Worm (Caenorhabditis elegans) whole organism, L2 larva: ENCODE data around the gene C18A3.3.

Experiments used
- F13H6.1 ChIP-seq: sonication (generic microtip); optimal IDR thresholded peaks from 2 replicates; lab custom pipeline; 2016; ENCODE audit warnings: missing genetic modification characterization, missing compliant biosample characterization
- ama-1 ChIP-seq: fragments of 150-350 bp; optimal IDR thresholded peaks from 2 replicates; lab custom pipeline; 2018; ENCODE audit warnings: inconsistent platforms
- blmp-1 ChIP-seq: sonication (generic microtip); optimal IDR thresholded peaks from 2 replicates; lab custom pipeline; 2017; ENCODE audit warnings: missing genetic modification characterization, mild to moderate bottlenecking, missing compliant biosample characterization, antibody characterized with exemption, moderate library complexity; ENCODE audit not compliant: insufficient read depth
- crh-2 ChIP-seq: sonication (generic microtip); optimal IDR thresholded peaks from 2 replicates; lab custom pipeline; 2017; ENCODE audit warnings: missing biosample characterization, missing genetic modification characterization
- egl-27 ChIP-seq: sonication (generic microtip); optimal IDR thresholded peaks from 3 replicates; lab custom pipeline; 2017; ENCODE audit warnings: missing biosample characterization, missing genetic modification reagents, missing genetic modification characterization
- fos-1 ChIP-seq: fragments of 150-350 bp; optimal IDR thresholded peaks from 2 replicates; lab custom pipeline; 2014; ENCODE audit warnings: missing biosample characterization, missing genetic modification characterization
- lin-11 ChIP-seq: fragments of 150-350 bp; sonication (generic microtip); optimal IDR thresholded peaks from 2 replicates; lab custom pipeline; 2014; ENCODE audit warnings: missing biosample characterization, missing genetic modification characterization, inconsistent platforms, mixed read lengths
- mdl-1 ChIP-seq, 2 experiments: fragments of 150-350 bp in 1 of 2; sonication (generic microtip) in 1 of 2; optimal IDR thresholded peaks; 2 replicates each; lab custom pipeline; 2017; ENCODE audit warnings: missing biosample characterization in 2 of 2, missing genetic modification characterization in 2 of 2
- nhr-129 ChIP-seq: fragments of 150-350 bp; optimal IDR thresholded peaks from 2 replicates; lab custom pipeline; 2014; ENCODE audit warnings: missing biosample characterization, missing genetic modification characterization
- nhr-6 ChIP-seq: fragments of 150-350 bp; optimal IDR thresholded peaks from 2 replicates; lab custom pipeline; 2014; ENCODE audit warnings: missing biosample characterization, missing genetic modification characterization
- sma-9 ChIP-seq, 2 experiments: fragments of 150-350 bp in 1 of 2; sonication (generic microtip) in 1 of 2; optimal IDR thresholded peaks; 2 replicates each; lab custom pipeline; 2014 to 2016; ENCODE audit warnings: missing genetic modification characterization in 2 of 2, mild to moderate bottlenecking in 1 of 2, missing biosample characterization in 1 of 2, missing compliant biosample characterization in 1 of 2, missing genetic modification reagents in 1 of 2, moderate library complexity in 1 of 2
- snpc-4 ChIP-seq: fragments of 150-350 bp; optimal IDR thresholded peaks from 2 replicates; lab custom pipeline; 2014; ENCODE audit warnings: missing biosample characterization, missing genetic modification characterization
- unc-39 ChIP-seq: fragments of 150-350 bp; optimal IDR thresholded peaks from 2 replicates; lab custom pipeline; 2014; ENCODE audit warnings: missing biosample characterization, missing genetic modification characterization
- unc-62 ChIP-seq: fragments of 150-350 bp; optimal IDR thresholded peaks from 2 replicates; lab custom pipeline; 2014; ENCODE audit warnings: missing biosample characterization, missing genetic modification reagents, missing genetic modification characterization

ce11 chrII:5668830-5669229 lies 47.3 kb upstream of the C18A3.3 start, which contains the start of gene C25H3.7:
- TF ChIP-seq mdl-1 (tag; optimal IDR thresholded peaks at IDR 0.05; lab: Kevin White, UChicago) (no peak), F13H6.1 (no peak), unc-62 (GFP tag; lab: Kevin White, UChicago) (no peak), snpc-4 (tag; lab: Kevin White, UChicago) (no peak), egl-27 (tag; lab: Kevin White, UChicago) (no peak), unc-39 (tag; lab: Kevin White, UChicago) (no peak), nhr-6 (tag; lab: Kevin White, UChicago) (no peak), fos-1 (tag; lab: Kevin White, UChicago) (no peak), blmp-1 (no peak), ama-1 (no peak), sma-9 (GFP tag; optimal IDR thresholded peaks at IDR 0.05; lab: Kevin White, UChicago) (no peak), sma-9 (tag; optimal IDR thresholded peaks at IDR 0.05; lab: Kevin White, UChicago) (no peak), crh-2 (tag; lab: Kevin White, UChicago) (no peak), nhr-129 (tag; lab: Kevin White, UChicago) (no peak), lin-11 (tag; lab: Kevin White, UChicago) (no peak)
